Fruit fly (Drosophila melanogaster): ENCODE data around the gene Cyp313a4.
A peak's percentile ranks its signal among the peaks of the same experiment; 100 is the strongest.
"Not testable (repeated sequence)": the region's sequence is repeated elsewhere in the genome, so short reads cannot be mapped to it uniquely, and the experiment has no call there.

Gene Cyp313a4

DNA sequence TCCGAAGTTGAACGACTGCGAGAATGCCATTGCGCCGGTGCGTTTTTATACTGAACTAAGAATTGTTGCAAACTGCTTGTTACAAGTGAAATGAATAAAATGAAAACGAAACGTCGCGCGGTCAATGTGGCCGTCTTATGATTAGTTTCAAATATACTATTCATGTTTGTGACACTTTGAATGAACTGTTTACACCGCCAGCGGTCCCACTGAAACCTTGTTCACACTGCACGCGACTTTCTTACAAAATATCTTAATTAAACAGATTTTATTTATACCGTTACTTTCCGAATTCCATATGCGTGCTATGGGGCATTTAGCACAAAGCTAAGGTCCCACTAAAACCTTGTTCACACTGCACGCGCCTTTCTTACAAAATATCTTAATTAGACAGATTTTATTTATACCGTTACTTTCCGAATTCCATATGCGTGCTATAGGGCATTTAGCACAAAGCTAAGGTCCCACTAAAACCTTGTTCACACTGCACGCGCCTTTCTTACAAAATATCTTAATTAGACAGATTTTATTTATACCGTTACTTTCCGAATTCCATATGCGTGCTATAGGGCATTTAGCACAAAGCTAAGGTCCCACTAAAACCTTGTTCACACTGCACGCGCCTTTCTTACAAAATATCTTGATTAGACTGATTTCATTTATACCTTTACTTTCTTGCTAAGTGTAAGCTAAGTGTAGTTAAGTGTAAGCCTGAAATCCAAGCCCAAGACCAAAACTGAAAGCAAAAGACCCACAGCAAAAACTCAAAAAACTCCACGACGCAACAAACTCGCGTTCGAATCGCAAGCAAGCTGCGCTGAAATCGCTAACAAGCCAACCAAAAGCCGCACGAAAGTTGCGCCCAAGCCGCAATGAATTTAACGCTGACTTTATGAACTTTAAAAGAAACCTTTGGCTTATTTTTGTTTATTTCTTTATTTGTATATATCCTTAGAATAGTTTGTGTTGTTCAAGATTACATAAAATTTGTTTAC lies 31.3 kb upstream of the Cyp313a4 start, which contains the start of gene PolQ:
TSS of gene PolQ (minus strand) at position 122 of the 995 bp plus-strand sequence.
- TF ChIP-seq ttk, Myc, h (optimal IDR thresholded peaks at IDR 0.05): not testable (repeated sequence)

DNA sequence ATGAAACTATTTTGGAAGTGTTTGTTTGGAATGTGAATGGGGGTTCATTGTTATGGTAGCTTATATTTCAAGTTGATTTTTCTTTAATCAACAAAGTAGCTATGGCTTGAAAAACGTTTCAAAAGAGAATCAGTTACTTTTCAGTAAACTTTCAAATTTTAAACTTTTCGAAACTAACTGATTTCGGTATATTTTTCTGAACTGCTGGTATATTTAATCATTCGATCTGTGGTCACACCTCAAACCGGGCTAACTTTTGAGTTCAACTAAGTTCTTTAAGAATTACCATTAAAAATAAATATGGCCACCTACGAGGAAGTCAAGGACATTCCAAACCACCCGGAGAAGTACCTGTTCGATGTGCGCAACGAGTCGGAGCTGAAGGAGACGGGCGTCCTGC lies 23.7 kb upstream of the Cyp313a4 start, which contains the start of gene CG12279:
TSS of gene CG12279 (plus strand) at position 234 of the 400 bp plus-strand sequence.
- no peak for TF ChIP-seq Myc (optimal IDR thresholded peaks at IDR 0.05)
- no peak for TF ChIP-seq psq (optimal IDR thresholded peaks at IDR 0.05)
- no peak for TF ChIP-seq insv (optimal IDR thresholded peaks at IDR 0.05)
- no peak for TF ChIP-seq ttk (optimal IDR thresholded peaks at IDR 0.05)
- TF ChIP-seq h (optimal IDR thresholded peaks at IDR 0.05): no peak
- no peak for TF ChIP-seq Sin3A (optimal IDR thresholded peaks at IDR 0.05)

DNA sequence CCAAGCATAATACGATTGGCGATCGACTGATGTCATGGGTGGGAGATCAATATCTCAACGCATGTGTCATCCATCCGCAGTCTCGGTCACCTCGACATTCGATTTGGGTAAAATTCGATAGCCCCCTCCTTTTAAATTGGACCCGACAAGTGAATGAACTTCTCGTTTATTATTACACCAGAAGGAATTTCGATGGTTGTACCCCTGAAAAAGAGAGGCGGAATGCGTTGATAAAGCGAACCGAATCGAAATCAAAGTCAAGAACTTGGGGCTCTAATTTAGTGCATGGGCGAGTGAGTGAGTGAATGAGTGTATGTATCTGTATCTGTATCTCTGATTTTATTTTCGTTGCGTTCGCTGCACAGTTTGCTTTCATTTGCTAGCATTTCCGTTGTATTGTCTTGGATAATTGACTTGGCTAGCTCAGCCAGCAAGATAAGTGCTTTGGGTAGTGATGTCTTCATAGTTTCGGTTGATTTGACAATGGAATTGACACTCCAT lies 20.9 kb upstream of the Cyp313a4 start:
- TF ChIP-seq Sin3A (optimal IDR thresholded peaks at IDR 0.05) (no peak), Myc (optimal IDR thresholded peaks at IDR 0.05) (no peak), ttk (optimal IDR thresholded peaks at IDR 0.05) (no peak), insv (optimal IDR thresholded peaks at IDR 0.05) (no peak), h (optimal IDR thresholded peaks at IDR 0.05) (no peak), psq (optimal IDR thresholded peaks at IDR 0.05) (no peak)

DNA sequence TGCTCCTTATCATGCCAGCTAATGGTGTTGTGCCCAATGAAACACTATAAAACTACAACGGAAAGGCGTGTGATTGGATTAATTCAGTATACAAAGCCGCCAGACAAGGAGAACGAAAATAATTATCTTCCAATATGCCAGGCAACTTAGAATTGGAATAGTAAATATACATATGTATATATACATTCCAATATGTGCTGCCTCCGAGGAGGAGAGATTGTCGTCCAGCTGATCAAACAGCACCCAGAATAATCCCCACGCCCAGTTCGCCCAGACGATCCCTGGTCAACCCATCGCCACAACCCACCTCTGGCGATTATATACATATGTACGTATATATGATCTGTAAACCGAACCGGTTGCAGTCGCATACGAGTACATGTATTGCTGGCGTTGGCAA lies 20.1 kb upstream of the Cyp313a4 start:
- TF ChIP-seq Sin3A (optimal IDR thresholded peaks at IDR 0.05) (no peak), psq (optimal IDR thresholded peaks at IDR 0.05) (no peak), h (optimal IDR thresholded peaks at IDR 0.05) (no peak), ttk (optimal IDR thresholded peaks at IDR 0.05) (no peak), insv (optimal IDR thresholded peaks at IDR 0.05) (no peak), Myc (optimal IDR thresholded peaks at IDR 0.05) (no peak)

DNA sequence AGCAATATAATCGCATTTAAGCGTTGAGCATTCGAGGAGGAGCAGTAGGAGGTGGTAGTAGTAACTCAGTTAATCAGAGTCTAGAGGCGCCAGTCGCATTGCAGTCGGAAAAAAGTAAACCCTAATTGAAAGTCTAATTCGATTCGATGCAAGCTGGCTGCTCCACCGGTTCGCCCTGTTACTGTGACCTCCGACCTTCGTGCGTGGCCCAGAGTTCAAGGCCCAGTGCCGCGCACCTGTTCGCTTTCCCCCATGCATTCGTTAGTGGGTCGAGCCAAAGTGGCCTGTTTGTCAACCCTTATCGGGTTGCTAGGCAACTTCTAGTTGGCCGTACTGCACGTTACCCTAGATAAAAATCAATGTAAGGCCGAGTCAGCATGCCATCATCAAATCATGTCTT lies 19.3 kb upstream of the Cyp313a4 start:
- TF ChIP-seq psq (optimal IDR thresholded peaks at IDR 0.05) (no peak), Sin3A (optimal IDR thresholded peaks at IDR 0.05) (no peak)

DNA sequence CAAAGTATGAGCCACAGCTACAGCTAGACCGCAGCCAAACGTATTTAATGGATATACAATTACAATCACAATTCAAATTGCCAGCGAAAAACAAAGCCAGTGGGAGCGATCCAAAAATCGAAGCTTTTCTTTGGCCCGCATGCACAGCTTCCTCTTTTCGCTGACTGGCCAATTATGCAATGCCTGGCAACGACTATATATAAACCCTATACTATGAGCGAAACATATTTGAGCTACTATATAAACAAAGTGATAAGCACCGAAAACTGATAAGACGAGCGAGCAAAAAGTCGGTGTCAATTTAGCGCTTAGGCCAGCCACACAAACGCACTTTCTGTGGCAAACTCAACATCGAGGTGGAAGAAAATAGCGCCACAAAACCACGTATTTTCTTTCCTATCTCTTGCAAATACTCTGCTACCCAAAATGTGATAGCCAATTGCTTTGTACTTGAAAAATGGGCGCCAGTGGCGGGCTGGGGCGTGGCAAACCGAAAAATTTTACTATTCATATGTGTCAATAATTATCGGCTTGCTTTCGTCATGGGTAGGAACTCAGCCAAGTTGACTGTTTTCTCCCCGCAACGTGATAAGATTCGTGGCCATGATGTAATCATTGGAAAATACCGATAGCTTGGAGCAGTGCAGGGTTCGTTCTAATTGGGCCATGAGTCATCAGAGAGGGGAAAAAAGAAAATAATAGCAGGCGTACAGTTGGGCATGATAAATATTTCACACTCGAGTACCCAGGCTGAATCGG lies 18.6 kb upstream of the Cyp313a4 start:
- no peak for TF ChIP-seq insv (optimal IDR thresholded peaks at IDR 0.05)
- no peak for TF ChIP-seq psq (optimal IDR thresholded peaks at IDR 0.05)
- TF ChIP-seq Sin3A (optimal IDR thresholded peaks at IDR 0.05): no peak
- TF ChIP-seq h (optimal IDR thresholded peaks at IDR 0.05): no peak
- no peak for TF ChIP-seq ttk (optimal IDR thresholded peaks at IDR 0.05)
- TF ChIP-seq Myc (optimal IDR thresholded peaks at IDR 0.05): no peak

DNA sequence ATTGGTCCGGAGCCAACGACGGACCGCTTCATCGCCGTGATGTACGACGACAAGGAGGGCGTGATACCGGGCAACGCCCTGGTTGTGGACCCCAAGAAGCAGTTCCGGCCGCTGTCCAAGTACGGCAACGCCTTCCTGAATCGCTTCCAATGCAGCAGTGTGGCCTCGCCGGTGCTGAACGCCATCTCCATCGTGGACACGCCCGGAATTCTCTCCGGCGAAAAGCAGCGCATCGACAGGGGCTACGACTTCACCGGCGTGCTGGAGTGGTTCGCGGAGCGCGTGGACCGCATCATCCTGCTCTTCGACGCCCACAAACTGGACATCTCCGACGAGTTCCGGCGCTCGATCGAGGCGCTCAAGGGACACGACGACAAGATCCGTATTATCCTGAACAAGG lies 17.2 kb upstream of the Cyp313a4 start:
- TF ChIP-seq Myc (optimal IDR thresholded peaks at IDR 0.05) (no peak), ttk (optimal IDR thresholded peaks at IDR 0.05) (peak; percentile 66)

DNA sequence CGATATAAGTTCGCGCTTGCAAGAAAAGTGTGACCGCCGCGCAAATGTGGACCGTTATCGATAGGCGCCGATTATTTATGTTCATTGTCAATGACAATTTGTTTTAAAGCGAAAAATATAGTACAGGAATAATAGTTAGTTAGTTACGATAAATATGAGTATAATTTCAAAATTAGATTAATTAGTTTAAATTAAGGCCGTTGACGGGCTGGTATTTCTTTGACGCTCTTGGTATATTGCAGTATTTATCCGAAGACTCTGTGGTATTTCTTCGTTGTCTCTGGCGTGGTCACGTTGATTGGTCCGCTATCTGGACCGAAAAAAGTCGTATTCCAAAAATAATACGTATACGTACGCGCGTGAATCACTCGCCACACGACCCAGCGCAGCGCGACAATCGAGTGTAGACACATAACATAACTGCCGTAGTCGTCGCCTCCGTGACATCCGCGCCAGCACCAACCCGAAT lies 16.4 kb upstream of the Cyp313a4 start:
- TF ChIP-seq Myc (optimal IDR thresholded peaks at IDR 0.05): no peak
- TF ChIP-seq Sin3A (optimal IDR thresholded peaks at IDR 0.05): no peak
- no peak for TF ChIP-seq psq (optimal IDR thresholded peaks at IDR 0.05)
- no peak for TF ChIP-seq ttk (optimal IDR thresholded peaks at IDR 0.05)
- TF ChIP-seq insv (optimal IDR thresholded peaks at IDR 0.05): no peak
- TF ChIP-seq h (optimal IDR thresholded peaks at IDR 0.05): no peak

DNA sequence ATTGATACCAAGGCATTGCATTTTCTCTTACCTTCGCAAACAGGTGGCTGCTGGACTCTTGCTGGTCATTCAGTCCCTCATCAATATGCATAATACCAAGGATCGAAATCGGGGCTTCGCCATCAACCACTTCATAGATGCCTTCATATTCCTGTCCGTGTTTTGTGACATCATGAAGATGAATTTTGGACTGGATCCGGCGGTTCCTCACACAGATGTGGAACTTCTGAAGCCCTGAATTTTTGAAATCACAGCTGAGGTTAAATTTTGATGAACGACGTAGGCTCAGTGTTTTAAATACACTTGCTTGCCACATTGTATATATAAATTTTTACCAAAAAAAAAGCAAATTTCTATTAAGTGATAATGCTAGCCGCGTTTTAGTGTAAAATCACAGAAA lies 15.8 kb upstream of the Cyp313a4 start, which contains the start of gene Past1:
TSS of gene Past1 (plus strand) at position 301 of the 400 bp plus-strand sequence.
- TF ChIP-seq ttk (optimal IDR thresholded peaks at IDR 0.05) (no peak), Sin3A (optimal IDR thresholded peaks at IDR 0.05) (no peak), insv (optimal IDR thresholded peaks at IDR 0.05) (no peak), h (optimal IDR thresholded peaks at IDR 0.05) (no peak), Myc (optimal IDR thresholded peaks at IDR 0.05) (no peak), psq (optimal IDR thresholded peaks at IDR 0.05) (no peak)

DNA sequence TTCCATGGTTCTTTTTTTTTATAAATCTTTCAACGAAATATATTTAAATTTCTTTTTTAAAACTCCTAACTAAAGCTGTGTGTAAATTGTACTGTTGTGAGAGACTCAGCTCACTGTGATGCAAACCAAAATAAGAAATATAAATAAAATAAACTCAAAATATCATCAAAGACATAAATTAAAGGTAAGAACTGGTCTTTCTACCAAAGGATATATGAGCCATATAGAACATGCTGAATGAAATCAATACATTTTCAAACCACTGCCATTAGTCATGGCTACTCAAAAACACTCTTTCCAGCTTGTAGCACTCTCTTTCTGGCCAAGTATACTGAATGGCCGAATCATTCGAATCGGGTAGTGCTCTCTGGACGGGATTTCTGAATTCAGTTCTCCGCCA lies 13.6 kb upstream of the Cyp313a4 start, which contains the start of the genes CG14391 and NijC:
TSS of gene CG14391 (minus strand) at position 101 of the 400 bp plus-strand sequence.
TSS of gene NijC (plus strand) at position 388 of the 400 bp plus-strand sequence.
- TF ChIP-seq Myc (optimal IDR thresholded peaks at IDR 0.05) (no peak), insv (optimal IDR thresholded peaks at IDR 0.05) (no peak), Sin3A (optimal IDR thresholded peaks at IDR 0.05) (no peak), h (optimal IDR thresholded peaks at IDR 0.05) (no peak), ttk (optimal IDR thresholded peaks at IDR 0.05) (no peak), psq (optimal IDR thresholded peaks at IDR 0.05) (no peak)

DNA sequence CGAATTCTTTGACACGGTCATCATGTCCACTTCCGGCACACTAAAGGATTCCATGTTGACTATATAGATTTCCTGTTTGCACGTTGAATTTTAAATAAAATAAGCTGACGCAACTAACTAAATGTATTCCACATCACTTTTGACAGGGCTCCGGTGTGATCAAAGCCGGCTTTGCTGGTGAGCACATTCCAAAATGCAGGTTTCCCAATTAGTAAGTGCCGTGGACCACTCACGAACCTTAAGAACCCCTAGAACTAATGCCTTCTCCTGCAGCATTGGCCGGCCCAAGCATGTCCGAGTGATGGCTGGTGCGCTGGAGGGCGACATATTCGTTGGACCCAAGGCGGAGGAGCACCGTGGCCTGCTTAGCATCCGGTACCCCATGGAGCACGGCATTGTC lies 11.3 kb upstream of the Cyp313a4 start, which contains the start of gene CG31347:
TSS of gene CG31347 (minus strand) at position 101 of the 400 bp plus-strand sequence.
- TF ChIP-seq psq (optimal IDR thresholded peaks at IDR 0.05) (no peak), Sin3A (optimal IDR thresholded peaks at IDR 0.05) (no peak), Myc (optimal IDR thresholded peaks at IDR 0.05) (no peak), h (optimal IDR thresholded peaks at IDR 0.05) (no peak), ttk (optimal IDR thresholded peaks at IDR 0.05) (no peak), insv (optimal IDR thresholded peaks at IDR 0.05) (no peak)

Data from Kc167 (cell line).